Fruit fly (Drosophila melanogaster) whole organism, embryonic: ENCODE results near the gene bib.
A peak's percentile ranks its signal among the peaks of the same experiment; 100 is the strongest.

Source experiments
- Aef1 ChIP-seq: fragments of 200-800 bp; sonication (Bioruptor generic); IDR thresholded peaks from 3 replicates; pipeline ENCODE4 v1.3.6; 2022; ENCODE audit warnings: missing biosample characterization, missing genetic modification characterization
- Antp ChIP-seq: fragments of 200-800 bp; sonication (Bioruptor generic); optimal IDR thresholded peaks from 3 replicates; lab custom pipeline; 2016; ENCODE audit warnings: missing biosample characterization, missing genetic modification characterization
- Asciz ChIP-seq: fragments of 200-800 bp; sonication (Bioruptor generic); optimal IDR thresholded peaks from 2 replicates; lab custom pipeline; 2017; ENCODE audit warnings: missing biosample characterization, mild to moderate bottlenecking, missing genetic modification characterization, missing genetic modification reagents
- Atf3 ChIP-seq: fragments of 200-800 bp; sonication (Bioruptor generic); optimal IDR thresholded peaks from 3 replicates; lab custom pipeline; 2016; ENCODE audit warnings: missing biosample characterization, missing genetic modification characterization
- Bteb2 ChIP-seq: fragments of 200-800 bp; sonication (Bioruptor generic); optimal IDR thresholded peaks from 2 replicates; lab custom pipeline; 2016; ENCODE audit warnings: missing biosample characterization, missing genetic modification characterization
- CG10147 ChIP-seq: fragments of 200-800 bp; sonication (Bioruptor generic); optimal IDR thresholded peaks from 2 replicates; lab custom pipeline; 2019; ENCODE audit warnings: missing biosample characterization, mild to moderate bottlenecking, missing genetic modification characterization, moderate library complexity
- CG11560 ChIP-seq: fragments of 200-800 bp; sonication (Bioruptor generic); IDR thresholded peaks from 3 replicates; pipeline ENCODE4 v1.3.6; 2022; ENCODE audit warnings: missing biosample characterization, missing genetic modification characterization
- CG12104 ChIP-seq: fragments of 200-800 bp; sonication (Bioruptor generic); optimal IDR thresholded peaks from 3 replicates; lab custom pipeline; 2016; ENCODE audit warnings: missing biosample characterization, missing genetic modification characterization
- CG12219 ChIP-seq: fragments of 200-800 bp; sonication (Bioruptor generic); optimal IDR thresholded peaks from 3 replicates; lab custom pipeline; 2018; ENCODE audit warnings: missing biosample characterization, mild to moderate bottlenecking, missing genetic modification characterization
- CG12744 ChIP-seq: fragments of 200-800 bp; sonication (Bioruptor generic); optimal IDR thresholded peaks from 2 replicates; lab custom pipeline; 2016; ENCODE audit warnings: missing biosample characterization, missing genetic modification characterization
- CG15514 ChIP-seq: fragments of 200-800 bp; sonication (Bioruptor generic); optimal IDR thresholded peaks from 3 replicates; lab custom pipeline; 2017; ENCODE audit warnings: missing biosample characterization, missing genetic modification characterization, mild to moderate bottlenecking, moderate library complexity, missing genetic modification reagents
- CG17912 ChIP-seq: fragments of 200-800 bp; sonication (Bioruptor generic); optimal IDR thresholded peaks from 2 replicates; lab custom pipeline; 2018; ENCODE audit warnings: missing biosample characterization, mild to moderate bottlenecking, missing genetic modification characterization
- CG18262 ChIP-seq: fragments of 200-800 bp; optimal IDR thresholded peaks from 3 replicates; lab custom pipeline; 2019; ENCODE audit warnings: missing biosample characterization, mild to moderate bottlenecking, missing genetic modification characterization, moderate library complexity
- CG31388 ChIP-seq: fragments of 200-800 bp; sonication (Bioruptor generic); optimal IDR thresholded peaks from 2 replicates; lab custom pipeline; 2016; ENCODE audit warnings: missing biosample characterization, missing genetic modification characterization
- CG43689 ChIP-seq: fragments of 200-800 bp; sonication (Bioruptor generic); IDR thresholded peaks from 2 replicates; pipeline ENCODE4 v1.3.6; 2022; ENCODE audit warnings: missing biosample characterization, missing genetic modification characterization
- CG4424 ChIP-seq: fragments of 200-800 bp; sonication (Bioruptor generic); optimal IDR thresholded peaks from 3 replicates; lab custom pipeline; 2016; ENCODE audit warnings: missing biosample characterization, missing genetic modification characterization
- CG8478 ChIP-seq: fragments of >200 bp; optimal IDR thresholded peaks from 2 replicates; lab custom pipeline; 2018
- CG8765 ChIP-seq: fragments of 200-800 bp; sonication (Bioruptor generic); IDR thresholded peaks from 2 replicates; pipeline ENCODE4 v1.3.6; 2022; ENCODE audit warnings: missing biosample characterization, missing genetic modification characterization
- CG9609 ChIP-seq: fragments of 200-800 bp; sonication (Bioruptor generic); optimal IDR thresholded peaks from 3 replicates; lab custom pipeline; 2016; ENCODE audit warnings: missing biosample characterization, missing genetic modification characterization
- D19B ChIP-seq: fragments of 200-800 bp; sonication (Bioruptor generic); optimal IDR thresholded peaks from 2 replicates; lab custom pipeline; 2017; ENCODE audit warnings: missing biosample characterization, mild to moderate bottlenecking, missing genetic modification characterization
- Deaf1 ChIP-seq: fragments of 200-800 bp; optimal IDR thresholded peaks from 3 replicates; lab custom pipeline; 2019; ENCODE audit warnings: missing biosample characterization, mild to moderate bottlenecking, missing genetic modification characterization, moderate library complexity
- H2.0 ChIP-seq: fragments of 200-800 bp; sonication (Bioruptor generic); IDR thresholded peaks from 2 replicates; pipeline ENCODE4 v1.3.6; 2022; ENCODE audit warnings: missing biosample characterization, missing genetic modification characterization
- HHEX ChIP-seq: fragments of 200-800 bp; sonication (Bioruptor generic); optimal IDR thresholded peaks from 3 replicates; lab custom pipeline; 2017; ENCODE audit warnings: missing biosample characterization, mild to moderate bottlenecking, missing genetic modification characterization, missing genetic modification reagents
- Hr39 ChIP-seq: fragments of >200 bp; optimal IDR thresholded peaks from 2 replicates; lab custom pipeline; 2017
- MBD-R2 ChIP-seq: fragments of 200-800 bp; sonication (Bioruptor generic); IDR thresholded peaks from 2 replicates; pipeline ENCODE4 v1.3.6; 2022; ENCODE audit warnings: missing biosample characterization, missing genetic modification characterization
- Mes4 ChIP-seq: fragments of 200-800 bp; sonication (Bioruptor generic); optimal IDR thresholded peaks from 2 replicates; lab custom pipeline; 2016; ENCODE audit warnings: missing biosample characterization, missing genetic modification characterization
- Mrtf ChIP-seq: fragments of 200-800 bp; sonication (Bioruptor generic); IDR thresholded peaks from 3 replicates; pipeline ENCODE4 v1.3.6; 2022; ENCODE audit warnings: missing biosample characterization, missing genetic modification characterization
- NFAT ChIP-seq: fragments of 200-800 bp; sonication (Bioruptor generic); IDR thresholded peaks from 2 replicates; pipeline ENCODE4 v1.3.6; 2022; ENCODE audit warnings: missing biosample characterization, missing genetic modification characterization
- NK7.1 ChIP-seq: fragments of 200-800 bp; sonication (Bioruptor generic); optimal IDR thresholded peaks from 3 replicates; lab custom pipeline; 2016; ENCODE audit warnings: missing biosample characterization, missing genetic modification characterization
- Sin3A ChIP-seq: fragments of >200 bp; optimal IDR thresholded peaks from 2 replicates; lab custom pipeline; 2018
- Stat92E ChIP-seq, 3 experiments: fragments of >200 bp in 2 of 3; fragments of 200-800 bp in 1 of 3; sonication (Bioruptor generic) in 1 of 3; optimal IDR thresholded peaks; 2 replicates each; lab custom pipeline; 2017 to 2019; ENCODE audit warnings: missing biosample characterization in 3 of 3, missing genetic modification characterization in 3 of 3, mild to moderate bottlenecking in 1 of 3, moderate library complexity in 1 of 3
- ara ChIP-seq: fragments of 200-800 bp; sonication (Bioruptor generic); IDR thresholded peaks from 2 replicates; pipeline ENCODE4 v1.3.6; 2022; ENCODE audit warnings: missing biosample characterization, missing genetic modification characterization
- bbx ChIP-seq: fragments of 200-800 bp; sonication (Bioruptor generic); IDR thresholded peaks from 2 replicates; pipeline ENCODE4 v1.3.6; 2022; ENCODE audit warnings: missing biosample characterization, missing genetic modification characterization; ENCODE audit not compliant: partially characterized antibody
- bsh ChIP-seq, 2 experiments: fragments of 200-800 bp; sonication (Bioruptor generic); optimal IDR thresholded peaks; 2 replicates each; lab custom pipeline; 2017 to 2018; ENCODE audit warnings: mild to moderate bottlenecking in 2 of 2, missing biosample characterization in 2 of 2, missing genetic modification characterization in 2 of 2, moderate library complexity in 1 of 2
- crc ChIP-seq: fragments of 200-800 bp; sonication (Bioruptor generic); optimal IDR thresholded peaks from 2 replicates; lab custom pipeline; 2016; ENCODE audit warnings: missing biosample characterization, missing genetic modification characterization
- gce ChIP-seq: fragments of 200-800 bp; sonication (Bioruptor generic); IDR thresholded peaks from 3 replicates; pipeline ENCODE4 v1.3.6; 2022; ENCODE audit warnings: missing biosample characterization, missing genetic modification characterization
- gcm2 ChIP-seq: fragments of 200-800 bp; sonication (Bioruptor generic); optimal IDR thresholded peaks from 2 replicates; lab custom pipeline; 2016; ENCODE audit warnings: missing biosample characterization, missing genetic modification characterization
- gem ChIP-seq: fragments of 200-800 bp; sonication (Bioruptor generic); optimal IDR thresholded peaks from 2 replicates; lab custom pipeline; 2019; ENCODE audit warnings: missing biosample characterization, mild to moderate bottlenecking, missing genetic modification characterization, moderate library complexity
- grn ChIP-seq: fragments of 200-800 bp; sonication (Bioruptor generic); optimal IDR thresholded peaks from 3 replicates; lab custom pipeline; 2017; ENCODE audit warnings: missing biosample characterization, missing genetic modification characterization
- hbn ChIP-seq: fragments of 200-800 bp; sonication (Bioruptor generic); IDR thresholded peaks from 2 replicates; pipeline ENCODE4 v1.3.6; 2022; ENCODE audit warnings: missing biosample characterization, missing genetic modification characterization; ENCODE audit not compliant: partially characterized antibody
- hkb ChIP-seq, 2 experiments: fragments of 200-800 bp in 1 of 2; fragments of >200 bp in 1 of 2; sonication (Bioruptor generic) in 1 of 2; IDR thresholded peaks in 1 of 2; optimal IDR thresholded peaks in 1 of 2; 2 replicates each; pipeline versions ENCODE4 v1.3.6 to Lab custom; 2017 to 2022; ENCODE audit warnings: missing biosample characterization in 1 of 2, missing genetic modification characterization in 1 of 2
- hth ChIP-seq: fragments of >200 bp; optimal IDR thresholded peaks from 2 replicates; lab custom pipeline; 2017; ENCODE audit warnings: inconsistent platforms
- lmd ChIP-seq: fragments of 200-800 bp; sonication (Bioruptor generic); IDR thresholded peaks from 2 replicates; pipeline ENCODE4 v1.3.6; 2022; ENCODE audit warnings: missing biosample characterization, missing genetic modification characterization
- mld ChIP-seq: fragments of 200-800 bp; sonication (Bioruptor generic); IDR thresholded peaks from 3 replicates; pipeline ENCODE4 v1.3.6; 2022; ENCODE audit warnings: missing biosample characterization, missing genetic modification characterization; ENCODE audit not compliant: partially characterized antibody
- nmo ChIP-seq: fragments of 200-800 bp; sonication (Bioruptor generic); optimal IDR thresholded peaks from 2 replicates; lab custom pipeline; 2018; ENCODE audit warnings: missing biosample characterization, mild to moderate bottlenecking, missing genetic modification characterization, moderate library complexity
- pan ChIP-seq, 4 experiments: fragments of >200 bp in 3 of 4; fragments of 200-800 bp in 1 of 4; sonication (Bioruptor generic) in 1 of 4; optimal IDR thresholded peaks in 3 of 4; IDR thresholded peaks in 1 of 4; 2 replicates each; pipeline versions ENCODE4 v1.3.6 to Lab custom; 2017 to 2022; ENCODE audit warnings: missing biosample characterization in 2 of 4, missing genetic modification characterization in 2 of 4, mixed read lengths in 1 of 4
- pita ChIP-seq: fragments of 200-800 bp; sonication (Bioruptor generic); optimal IDR thresholded peaks from 2 replicates; lab custom pipeline; 2017; ENCODE audit warnings: missing biosample characterization, mild to moderate bottlenecking, missing genetic modification characterization
- ttk ChIP-seq: fragments of 200-800 bp; sonication (Bioruptor generic); IDR thresholded peaks from 2 replicates; pipeline ENCODE4 v2.1.2; 2022; ENCODE audit warnings: missing biosample characterization, missing genetic modification characterization

Gene bib

dm6 chr2L:9986402-9987350 is 2.2 kb downstream of the bib start (continued):
- TF ChIP-seq Stat92E (GFP tag; optimal IDR thresholded peaks at IDR 0.05; lab: Kevin White, UChicago) = no peak
- TF ChIP-seq nmo (GFP tag; lab: Kevin White, UChicago) = peak; percentile 76
- TF ChIP-seq hbn (GFP tag; lab: Robert Waterston, UW) = no peak
- peak; percentile 20 for TF ChIP-seq Mes4 (GFP tag; lab: Kevin White, UChicago)
- TF ChIP-seq hth (lab: Kevin White, UChicago) = no peak
- peak; percentile 68 for TF ChIP-seq CG18262
- TF ChIP-seq CG15514 (GFP tag; lab: Kevin White, UChicago) = no peak
- TF ChIP-seq CG12744 (GFP tag; lab: Kevin White, UChicago) = no peak
- no peak for TF ChIP-seq hkb (optimal IDR thresholded peaks at IDR 0.05; lab: Kevin White, UChicago)
- peak; percentile 63 for TF ChIP-seq hkb (GFP tag; IDR thresholded peaks at IDR 0.05; lab: Robert Waterston, UW)
- no peak for TF ChIP-seq gcm2 (GFP tag; lab: Kevin White, UChicago)
- TF ChIP-seq lmd = peak; percentile 65
- no peak for TF ChIP-seq Hr39
- TF ChIP-seq pan (optimal IDR thresholded peaks at IDR 0.05; lab: Kevin White, UChicago) = no peak
- TF ChIP-seq pan (GFP tag; optimal IDR thresholded peaks at IDR 0.05 in 1 of 2, IDR thresholded peaks at IDR 0.05 in 1 of 2) = peak in 1 of 2 experiments; percentile 69
- no peak for TF ChIP-seq Atf3
- no peak for TF ChIP-seq CG17912
- no peak for TF ChIP-seq CG12104
- no peak for TF ChIP-seq NK7.1
- no peak for TF ChIP-seq NFAT (GFP tag; lab: Robert Waterston, UW)
- TF ChIP-seq CG11560 = 0 out of 3 replicates have a peak, but pooled peaks have one; percentile 11
- no peak for TF ChIP-seq Sin3A (lab: Kevin White, UChicago)
- no peak for TF ChIP-seq crc (GFP tag; lab: Kevin White, UChicago)
- TF ChIP-seq CG31388 (GFP tag; lab: Kevin White, UChicago) = no peak
- 0 out of 2 replicates have a peak, but pooled peaks have one; percentile 48 for TF ChIP-seq H2.0 (GFP tag; lab: Robert Waterston, UW)
- no peak for TF ChIP-seq bbx
- TF ChIP-seq MBD-R2 (GFP tag; lab: Robert Waterston, UW) = no peak
- TF ChIP-seq CG12219 = peak; percentile 52
- TF ChIP-seq ttk = peak; percentile 82
- 0 out of 2 replicates have a peak, but pooled peaks have one; percentile 4 for TF ChIP-seq CG43689 (GFP tag; lab: Robert Waterston, UW)
- no peak for TF ChIP-seq pita (GFP tag; lab: Kevin White, UChicago)
- TF ChIP-seq HHEX = peak; percentile 13
- TF ChIP-seq mld = no peak
- no peak for TF ChIP-seq CG8765 (GFP tag; lab: Robert Waterston, UW)
- no peak for TF ChIP-seq CG10147 (GFP tag; lab: Kevin White, UChicago)
- TF ChIP-seq Bteb2 (GFP tag; lab: Kevin White, UChicago) = no peak
- TF ChIP-seq Antp (GFP tag; lab: Kevin White, UChicago) = peak; percentile 43
- peak; percentile 79 to 83 for TF ChIP-seq bsh (GFP tag; optimal IDR thresholded peaks at IDR 0.05; lab: Kevin White, UChicago)
- peak; percentile 77; the same call in 2 of the 3 replicates for TF ChIP-seq gce (GFP tag; lab: Robert Waterston, UW)
- no peak for TF ChIP-seq CG8478 (lab: Kevin White, UChicago)
- TF ChIP-seq gem (tag; lab: Kevin White, UChicago) = peak; percentile 63
- TF ChIP-seq Deaf1 (tag; lab: Kevin White, UChicago) = no peak
- peak; percentile 43 for TF ChIP-seq Asciz
- peak; percentile 44 for TF ChIP-seq CG9609
- no peak for TF ChIP-seq CG4424 (GFP tag; lab: Kevin White, UChicago)
- TF ChIP-seq Aef1 (GFP tag; lab: Robert Waterston, UW) = peak; percentile 37; the same call in 1 of the 3 replicates
- TF ChIP-seq ara (GFP tag; lab: Robert Waterston, UW) = peak; percentile 74
- no peak for TF ChIP-seq D19B (GFP tag; lab: Kevin White, UChicago)
- peak; percentile 37; the same call in 1 of the 3 replicates for TF ChIP-seq Mrtf (GFP tag; lab: Robert Waterston, UW)
- no peak for TF ChIP-seq grn (GFP tag; lab: Kevin White, UChicago)
